Worm (Caenorhabditis elegans): ENCODE results near the gene F56D2.2.

DNA sequence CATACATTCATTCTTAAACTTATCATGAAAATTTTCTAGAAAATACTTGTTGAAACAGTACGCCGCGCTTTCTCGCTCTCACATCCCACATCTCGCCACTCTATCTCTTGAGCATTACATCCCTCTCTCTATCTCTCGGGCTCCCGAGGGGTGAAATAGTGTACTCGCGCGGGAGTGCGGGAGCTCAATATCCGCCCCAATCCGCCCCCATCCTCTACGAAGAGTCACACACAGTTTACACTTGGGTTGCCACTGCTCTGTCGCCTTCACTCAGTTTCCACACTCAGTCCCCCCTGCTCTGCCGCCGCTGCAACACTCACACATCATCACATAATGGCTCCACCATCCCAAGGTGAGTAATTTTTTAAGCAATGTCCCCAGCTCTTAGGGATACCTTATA lies 22.3 kb upstream of the F56D2.2 start, which contains the start of gene mlc-3:
- TF ChIP-seq ama-1 (optimal IDR thresholded peaks at IDR 0.05) = no peak
- TF ChIP-seq nhr-25 (tag; optimal IDR thresholded peaks at IDR 0.05; ENCODE audit: borderline replicate concordance, insufficient read depth) = no peak
- TF ChIP-seq snpc-4 (tag; optimal IDR thresholded peaks at IDR 0.05) = no peak
- no peak for TF ChIP-seq zfp-2 (tag; optimal IDR thresholded peaks at IDR 0.05)

Measured in whole organism, L4 larva.